Worm (Caenorhabditis elegans) whole organism, L2 larva: ENCODE measurements around the gene tftc-1.

Source experiments
- C34F6.9 ChIP-seq: fragments of 150-350 bp; optimal IDR thresholded peaks from 2 replicates; lab custom pipeline; 2014; ENCODE audit warnings: missing biosample characterization, missing genetic modification characterization
- F13H6.1 ChIP-seq: sonication (generic microtip); optimal IDR thresholded peaks from 2 replicates; lab custom pipeline; 2016; ENCODE audit warnings: missing genetic modification characterization, missing compliant biosample characterization
- R02D3.7 ChIP-seq: fragments of 150-350 bp; optimal IDR thresholded peaks from 2 replicates; lab custom pipeline; 2014; ENCODE audit warnings: missing biosample characterization, missing genetic modification characterization
- Y55F3AM.14 ChIP-seq: fragments of 200-800 bp; sonication (Bioruptor generic); optimal IDR thresholded peaks from 2 replicates; lab custom pipeline; 2018; ENCODE audit warnings: mild to moderate bottlenecking, missing genetic modification characterization, missing compliant biosample characterization
- ZK546.5 ChIP-seq: sonication (generic microtip); optimal IDR thresholded peaks from 2 replicates; lab custom pipeline; 2017; ENCODE audit warnings: missing biosample characterization, missing genetic modification characterization
- alr-1 ChIP-seq: fragments of 150-350 bp; optimal IDR thresholded peaks from 2 replicates; lab custom pipeline; 2014; ENCODE audit warnings: missing biosample characterization, missing genetic modification characterization
- aly-2 ChIP-seq: fragments of 150-350 bp; optimal IDR thresholded peaks from 2 replicates; lab custom pipeline; 2014; ENCODE audit warnings: missing biosample characterization, missing genetic modification characterization
- blmp-1 ChIP-seq: sonication (generic microtip); optimal IDR thresholded peaks from 2 replicates; lab custom pipeline; 2017; ENCODE audit warnings: missing genetic modification characterization, mild to moderate bottlenecking, missing compliant biosample characterization, antibody characterized with exemption, moderate library complexity; ENCODE audit not compliant: insufficient read depth
- ceh-16 ChIP-seq: fragments of 150-350 bp; optimal IDR thresholded peaks from 2 replicates; lab custom pipeline; 2014; ENCODE audit warnings: missing biosample characterization, missing genetic modification characterization
- crh-2 ChIP-seq: sonication (generic microtip); optimal IDR thresholded peaks from 2 replicates; lab custom pipeline; 2017; ENCODE audit warnings: missing biosample characterization, missing genetic modification characterization
- dmd-4 ChIP-seq: sonication (generic microtip); optimal IDR thresholded peaks from 2 replicates; lab custom pipeline; 2017; ENCODE audit warnings: missing biosample characterization, missing genetic modification characterization
- egl-27 ChIP-seq: sonication (generic microtip); optimal IDR thresholded peaks from 3 replicates; lab custom pipeline; 2017; ENCODE audit warnings: missing biosample characterization, missing genetic modification reagents, missing genetic modification characterization
- elt-1 ChIP-seq: fragments of 150-350 bp; optimal IDR thresholded peaks from 2 replicates; lab custom pipeline; 2014; ENCODE audit warnings: missing biosample characterization, missing genetic modification characterization
- elt-3 ChIP-seq: sonication (generic microtip); optimal IDR thresholded peaks from 2 replicates; lab custom pipeline; 2017; ENCODE audit warnings: missing biosample characterization, missing genetic modification characterization
- lin-11 ChIP-seq: fragments of 150-350 bp; sonication (generic microtip); optimal IDR thresholded peaks from 2 replicates; lab custom pipeline; 2014; ENCODE audit warnings: missing biosample characterization, missing genetic modification characterization, inconsistent platforms, mixed read lengths
- lin-13 ChIP-seq: fragments of 150-350 bp; optimal IDR thresholded peaks from 2 replicates; lab custom pipeline; 2014; ENCODE audit warnings: missing biosample characterization, missing genetic modification reagents, missing genetic modification characterization
- lin-39 ChIP-seq: fragments of 150-350 bp; optimal IDR thresholded peaks from 2 replicates; lab custom pipeline; 2014; ENCODE audit warnings: missing biosample characterization, missing genetic modification reagents, missing genetic modification characterization
- lsy-2 ChIP-seq, 2 experiments: fragments of 150-350 bp in 1 of 2; sonication (generic microtip) in 1 of 2; optimal IDR thresholded peaks; 2 replicates each; lab custom pipeline; 2014 to 2017; ENCODE audit warnings: missing biosample characterization in 2 of 2, missing genetic modification characterization in 2 of 2
- mab-5 ChIP-seq: fragments of 150-350 bp; optimal IDR thresholded peaks from 2 replicates; lab custom pipeline; 2014; ENCODE audit warnings: missing biosample characterization, missing genetic modification characterization
- mdl-1 ChIP-seq, 2 experiments: fragments of 150-350 bp in 1 of 2; sonication (generic microtip) in 1 of 2; optimal IDR thresholded peaks; 2 replicates each; lab custom pipeline; 2017; ENCODE audit warnings: missing biosample characterization in 2 of 2, missing genetic modification characterization in 2 of 2
- nhr-10 ChIP-seq: sonication (generic microtip); optimal IDR thresholded peaks from 2 replicates; lab custom pipeline; 2017; ENCODE audit warnings: missing biosample characterization, missing genetic modification characterization
- nhr-11 ChIP-seq: fragments of 150-350 bp; optimal IDR thresholded peaks from 2 replicates; lab custom pipeline; 2014; ENCODE audit warnings: missing biosample characterization, missing genetic modification characterization
- nhr-12 ChIP-seq: fragments of 150-350 bp; optimal IDR thresholded peaks from 2 replicates; lab custom pipeline; 2014; ENCODE audit warnings: missing biosample characterization, missing genetic modification characterization
- nhr-21 ChIP-seq: fragments of 150-350 bp; optimal IDR thresholded peaks from 2 replicates; lab custom pipeline; 2014; ENCODE audit warnings: missing biosample characterization, missing genetic modification characterization
- nhr-23 ChIP-seq: fragments of 150-350 bp; optimal IDR thresholded peaks from 2 replicates; lab custom pipeline; 2014; ENCODE audit warnings: missing biosample characterization, missing genetic modification reagents, missing genetic modification characterization
- nhr-25 ChIP-seq: fragments of 150-350 bp; sonication (generic microtip); optimal IDR thresholded peaks from 3 replicates; lab custom pipeline; 2014; ENCODE audit warnings: missing biosample characterization, missing genetic modification characterization
- nhr-6 ChIP-seq: fragments of 150-350 bp; optimal IDR thresholded peaks from 2 replicates; lab custom pipeline; 2014; ENCODE audit warnings: missing biosample characterization, missing genetic modification characterization
- nhr-77 ChIP-seq: fragments of 150-350 bp; optimal IDR thresholded peaks from 2 replicates; lab custom pipeline; 2014; ENCODE audit warnings: missing biosample characterization, missing genetic modification characterization
- peb-1 ChIP-seq: fragments of 150-350 bp; optimal IDR thresholded peaks from 2 replicates; lab custom pipeline; 2014; ENCODE audit warnings: missing biosample characterization, missing genetic modification characterization
- sem-4 ChIP-seq: fragments of 150-350 bp; optimal IDR thresholded peaks from 2 replicates; lab custom pipeline; 2014; ENCODE audit warnings: missing biosample characterization, missing genetic modification reagents, missing genetic modification characterization
- skn-1 ChIP-seq: sonication (generic microtip); optimal IDR thresholded peaks from 2 replicates; lab custom pipeline; 2017; ENCODE audit warnings: missing biosample characterization, missing genetic modification characterization
- sma-3 ChIP-seq: sonication (generic microtip); optimal IDR thresholded peaks from 2 replicates; lab custom pipeline; 2016; ENCODE audit warnings: missing genetic modification reagents, missing genetic modification characterization, missing compliant biosample characterization
- snpc-4 ChIP-seq: fragments of 150-350 bp; optimal IDR thresholded peaks from 2 replicates; lab custom pipeline; 2014; ENCODE audit warnings: missing biosample characterization, missing genetic modification characterization
- unc-39 ChIP-seq: fragments of 150-350 bp; optimal IDR thresholded peaks from 2 replicates; lab custom pipeline; 2014; ENCODE audit warnings: missing biosample characterization, missing genetic modification characterization
- unc-55 ChIP-seq: fragments of 150-350 bp; sonication (generic microtip); optimal IDR thresholded peaks from 3 replicates; lab custom pipeline; 2014; ENCODE audit warnings: missing biosample characterization, missing genetic modification reagents, missing genetic modification characterization
- unc-62 ChIP-seq: fragments of 150-350 bp; optimal IDR thresholded peaks from 2 replicates; lab custom pipeline; 2014; ENCODE audit warnings: missing biosample characterization, missing genetic modification reagents, missing genetic modification characterization
- zag-1 ChIP-seq: fragments of 150-350 bp; optimal IDR thresholded peaks from 2 replicates; lab custom pipeline; 2014; ENCODE audit warnings: missing biosample characterization, missing genetic modification characterization
- ztf-1 ChIP-seq: fragments of 200-800 bp; sonication (Bioruptor generic); conservative IDR thresholded peaks from 2 replicates; pipeline ENCODE4 v1.3.6; 2022; ENCODE audit warnings: missing genetic modification characterization, missing compliant biosample characterization
- ztf-11 ChIP-seq: sonication (generic microtip); optimal IDR thresholded peaks from 2 replicates; lab custom pipeline; 2017; ENCODE audit warnings: missing biosample characterization, missing genetic modification characterization

The tftc-1 gene

DNA sequence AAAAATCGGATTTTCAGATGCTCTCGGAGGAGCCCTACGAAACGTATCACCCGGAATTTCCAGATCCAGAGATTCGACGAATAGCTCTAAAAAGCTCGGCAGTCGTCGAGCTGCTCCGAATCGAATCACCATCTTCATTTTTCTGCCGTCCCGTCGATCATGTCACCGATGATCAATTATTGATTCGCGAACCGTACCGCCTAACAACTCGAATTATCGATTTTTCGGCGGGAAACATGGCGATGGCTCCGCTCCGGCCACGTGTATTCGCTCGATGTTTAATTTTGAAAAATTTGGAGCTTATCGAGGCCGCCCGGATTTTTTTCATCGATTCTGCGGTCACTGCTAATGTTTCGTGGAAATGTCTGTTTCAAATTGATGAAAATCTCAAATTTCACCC lies 41.7 kb downstream of the tftc-1 start, which contains the start of gene eri-5:
Gene eri-5 (plus strand): TSS at position 18 of the 400 bp plus-strand sequence.
- TF ChIP-seq F13H6.1 (tag; lab: Kevin White, UChicago) (no peak), R02D3.7 (tag; lab: Kevin White, UChicago) (no peak), ceh-16 (tag; lab: Kevin White, UChicago) (no peak), C34F6.9 (tag; lab: Kevin White, UChicago) (no peak), unc-55 (GFP tag; lab: Kevin White, UChicago) (no peak), lin-39 (tag; lab: Kevin White, UChicago) (no peak), Y55F3AM.14 (GFP tag; lab: Kevin White, UChicago) (no peak), dmd-4 (tag; lab: Kevin White, UChicago) (no peak), ztf-11 (no peak), alr-1 (no peak), nhr-21 (tag; lab: Kevin White, UChicago) (no peak), egl-27 (tag; lab: Kevin White, UChicago) (no peak), lin-13 (GFP tag; lab: Kevin White, UChicago) (no peak), crh-2 (no peak), nhr-10 (tag; lab: Kevin White, UChicago) (no peak), sma-3 (no peak), lsy-2 (tag; optimal IDR thresholded peaks at IDR 0.05; lab: Kevin White, UChicago) (no peak), nhr-25 (tag; lab: Kevin White, UChicago) (no peak), elt-1 (no peak), mab-5 (tag; lab: Kevin White, UChicago) (no peak)

DNA sequence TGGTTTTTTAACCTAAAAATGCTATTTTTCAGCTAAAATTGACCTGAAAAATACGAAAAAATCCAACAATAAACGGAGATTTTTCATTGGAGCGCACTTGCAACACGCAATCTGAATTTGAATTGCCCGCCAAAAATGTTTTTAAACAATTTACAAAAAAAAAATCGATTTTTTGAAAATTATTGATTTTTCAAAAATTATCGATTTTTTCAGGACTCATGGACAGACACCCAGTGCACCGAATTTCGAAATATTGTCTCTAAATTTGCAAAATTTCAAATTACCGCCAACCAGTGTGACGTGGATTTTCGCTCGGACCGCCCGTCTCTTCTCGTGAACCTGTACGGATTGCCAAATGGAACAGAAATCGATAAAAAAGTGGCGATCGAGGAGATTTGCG lies 42.7 kb downstream of the tftc-1 start:
- TF ChIP-seq lin-11 (tag; lab: Kevin White, UChicago) (no peak), zag-1 (tag; lab: Kevin White, UChicago) (no peak), peb-1 (tag; lab: Kevin White, UChicago) (no peak), nhr-25 (tag; lab: Kevin White, UChicago) (no peak), sem-4 (no peak), nhr-6 (tag; lab: Kevin White, UChicago) (no peak), mdl-1 (tag; optimal IDR thresholded peaks at IDR 0.05; lab: Kevin White, UChicago) (no peak), snpc-4 (no peak)
- TF ChIP-seq, all 48 proteins: peak for 0

DNA sequence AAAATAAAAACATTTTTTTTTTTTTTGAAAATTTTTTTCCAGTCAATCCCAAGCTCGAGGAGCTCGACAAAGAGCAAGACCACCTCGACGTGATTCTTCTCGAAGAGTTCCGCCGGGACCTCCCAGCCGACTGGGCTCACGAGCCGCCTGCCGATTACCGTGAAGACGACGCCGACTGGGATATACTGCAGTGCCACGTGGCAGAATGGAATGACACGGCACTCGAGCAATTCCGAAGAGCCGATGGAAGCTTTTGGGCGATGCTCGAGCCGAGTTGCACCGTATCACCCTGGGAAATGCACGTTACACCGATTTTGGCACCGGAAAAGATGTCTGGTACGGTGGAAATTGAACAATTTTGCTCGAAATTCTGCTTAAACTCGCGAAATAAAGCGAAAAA lies 44.0 kb downstream of the tftc-1 start:
- TF ChIP-seq elt-3 (tag; lab: Kevin White, UChicago) (no peak), nhr-23 (tag; lab: Kevin White, UChicago) (no peak), F13H6.1 (tag; lab: Kevin White, UChicago) (no peak)
- TF ChIP-seq, all 48 proteins: peak for 0

DNA sequence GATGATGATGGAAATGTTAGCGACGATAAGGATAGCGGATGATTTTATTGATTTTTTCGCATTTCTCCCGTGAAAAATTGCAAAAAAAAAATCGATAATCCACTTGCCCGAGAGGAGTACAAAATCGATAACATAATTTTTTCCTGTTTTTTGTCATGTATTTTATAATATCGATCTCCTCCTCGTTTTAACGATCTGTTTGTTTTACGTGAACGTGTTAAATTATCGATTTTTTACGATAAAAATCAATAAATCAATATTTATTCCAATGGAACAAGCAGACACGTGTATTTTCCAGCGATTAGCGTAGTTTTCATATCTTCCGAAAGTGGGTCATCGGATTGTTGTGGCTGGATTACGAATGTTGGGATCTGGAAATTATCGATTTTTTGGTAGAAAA lies 46.9 kb downstream of the tftc-1 start:
- TF ChIP-seq alr-1: no peak
- no peak for TF ChIP-seq ZK546.5
- no peak for TF ChIP-seq zag-1 (tag; lab: Kevin White, UChicago)
- TF ChIP-seq nhr-6 (tag; lab: Kevin White, UChicago): no peak
- no peak for TF ChIP-seq unc-62 (GFP tag; lab: Kevin White, UChicago)
- TF ChIP-seq lsy-2 (tag; optimal IDR thresholded peaks at IDR 0.05; lab: Kevin White, UChicago): no peak
- TF ChIP-seq nhr-77 (tag; lab: Kevin White, UChicago): no peak
- no peak for TF ChIP-seq ztf-1
- TF ChIP-seq mdl-1 (tag; optimal IDR thresholded peaks at IDR 0.05; lab: Kevin White, UChicago): no peak
- no peak for TF ChIP-seq unc-39 (tag; lab: Kevin White, UChicago)
- TF ChIP-seq aly-2 (tag; lab: Kevin White, UChicago): no peak
- TF ChIP-seq lin-39 (tag; lab: Kevin White, UChicago): no peak
- no peak for TF ChIP-seq elt-1
- no peak for TF ChIP-seq ztf-11
- TF ChIP-seq Y55F3AM.14 (GFP tag; lab: Kevin White, UChicago): no peak
- no peak for TF ChIP-seq egl-27 (tag; lab: Kevin White, UChicago)
- no peak for TF ChIP-seq unc-55 (GFP tag; lab: Kevin White, UChicago)
- no peak for TF ChIP-seq mab-5 (tag; lab: Kevin White, UChicago)

DNA sequence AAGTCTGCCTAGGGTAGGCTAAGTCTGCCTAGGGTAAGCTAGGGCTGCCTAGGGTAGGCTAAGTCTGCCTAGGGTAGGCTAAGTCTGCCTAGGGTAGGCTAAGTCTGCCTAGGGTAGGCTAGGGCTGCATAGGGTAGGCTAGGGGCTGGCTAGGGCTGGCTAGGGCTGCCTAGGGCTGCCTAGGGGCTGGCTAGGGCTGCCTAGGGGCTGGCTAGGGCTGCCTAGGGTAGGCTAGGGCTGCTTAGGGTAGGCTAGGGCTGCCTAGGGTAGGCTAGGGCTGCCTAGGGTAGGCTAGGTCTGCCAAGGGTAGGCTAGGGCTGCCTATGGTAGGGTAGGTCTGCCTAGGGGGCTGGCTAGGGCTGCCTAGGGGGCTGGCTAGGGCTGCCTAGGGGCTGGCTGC lies 49.2 kb downstream of the tftc-1 start:
- no peak for TF ChIP-seq lin-11 (tag; lab: Kevin White, UChicago)
- TF ChIP-seq nhr-11 (tag; lab: Kevin White, UChicago): no peak
- no peak for TF ChIP-seq ceh-16 (tag; lab: Kevin White, UChicago)
- TF ChIP-seq unc-55 (GFP tag; lab: Kevin White, UChicago): no peak
- no peak for TF ChIP-seq crh-2
- no peak for TF ChIP-seq alr-1
- no peak for TF ChIP-seq unc-62 (GFP tag; lab: Kevin White, UChicago)
- no peak for TF ChIP-seq elt-1
- no peak for TF ChIP-seq R02D3.7 (tag; lab: Kevin White, UChicago)
- no peak for TF ChIP-seq skn-1 (tag; lab: Kevin White, UChicago)
- no peak for TF ChIP-seq blmp-1
- no peak for TF ChIP-seq snpc-4
- no peak for TF ChIP-seq mdl-1 (tag; optimal IDR thresholded peaks at IDR 0.05; lab: Kevin White, UChicago)
- TF ChIP-seq egl-27 (tag; lab: Kevin White, UChicago): no peak
- TF ChIP-seq nhr-12 (tag; lab: Kevin White, UChicago): no peak
